Worm (Caenorhabditis elegans): ENCODE data around the gene crn-5.

The crn-5 gene

ce11 chrII:10580833-10581232 is 11.7 kb upstream of the crn-5 start, which contains the start of gene dap-3:
Gene dap-3, plus strand, starts transcription at chrII:10581133.
- no peak for TF ChIP-seq unc-62 (GFP tag; optimal IDR thresholded peaks at IDR 0.05)

ce11 chrII:10582318-10582717 is 10.2 kb upstream of the crn-5 start, which contains the start of gene mrps-22:
Gene mrps-22, plus strand, starts transcription at chrII:10582618.
- no peak for TF ChIP-seq unc-62 (GFP tag; optimal IDR thresholded peaks at IDR 0.05)

ce11 chrII:10584036-10584435 is 8.5 kb upstream of the crn-5 start, which contains the start of gene algn-9:
Gene algn-9, plus strand, starts transcription at chrII:10584336.
- TF ChIP-seq unc-62 (GFP tag; optimal IDR thresholded peaks at IDR 0.05), result no peak

- TF ChIP-seq unc-62 (GFP tag; optimal IDR thresholded peaks at IDR 0.05), result no peak
Observed at ce11 chrII:10587742-10588141, 4.8 kb upstream of the crn-5 start, which contains the start of gene crn-3. Gene crn-3, plus strand, starts transcription at chrII:10588042.

- TF ChIP-seq unc-62 (GFP tag; optimal IDR thresholded peaks at IDR 0.05), result no peak
Observed at ce11 chrII:10594312-10594711, 1.8 kb downstream of the crn-5 start.

ce11 chrII:10594758-10595157 is 2.2 kb downstream of the crn-5 start, which contains the start of gene C14A4.6:
Gene C14A4.6, minus strand, starts transcription at chrII:10594776.
- TF ChIP-seq unc-62 (GFP tag; optimal IDR thresholded peaks at IDR 0.05), result no peak

- TF ChIP-seq unc-62 (GFP tag; optimal IDR thresholded peaks at IDR 0.05), result no peak
Observed at ce11 chrII:10596462-10596861, 3.9 kb downstream of the crn-5 start, which contains the start of gene C14A4.7. Gene C14A4.7, minus strand, starts transcription at chrII:10596562.

ce11 chrII:10598039-10598438 is 5.5 kb downstream of the crn-5 start, which contains the start of gene C14A4.8:
Gene C14A4.8, minus strand, starts transcription at chrII:10598139.
- TF ChIP-seq unc-62 (GFP tag; optimal IDR thresholded peaks at IDR 0.05), result no peak

- no peak for TF ChIP-seq unc-62 (GFP tag; optimal IDR thresholded peaks at IDR 0.05)
Observed at ce11 chrII:10598970-10599369, 6.4 kb downstream of the crn-5 start, which contains the start of gene C14A4.9. Gene C14A4.9, plus strand, starts transcription at chrII:10599337.

ce11 chrII:10602184-10602583 is 9.6 kb downstream of the crn-5 start, which contains the start of gene srv-2:
Gene srv-2, minus strand, starts transcription at chrII:10602284.
- TF ChIP-seq unc-62 (GFP tag; optimal IDR thresholded peaks at IDR 0.05), result no peak

- no peak for TF ChIP-seq unc-62 (GFP tag; optimal IDR thresholded peaks at IDR 0.05)
Observed at ce11 chrII:10603560-10603959, 11.0 kb downstream of the crn-5 start.

- TF ChIP-seq unc-62 (GFP tag; optimal IDR thresholded peaks at IDR 0.05), result no peak
Observed at ce11 chrII:10605512-10605911, 13.0 kb downstream of the crn-5 start, which contains the start of gene taf-13. Gene taf-13, minus strand, starts transcription at chrII:10605612.

ce11 chrII:10607238-10607961 is 14.8 kb downstream of the crn-5 start, which contains the start of gene ccm-3:
Gene ccm-3, minus strand, starts transcription at chrII:10607275.
- TF ChIP-seq unc-62 (GFP tag; optimal IDR thresholded peaks at IDR 0.05), result no peak

ce11 chrII:10608821-10609220 is 16.3 kb downstream of the crn-5 start:
- no peak for TF ChIP-seq unc-62 (GFP tag; optimal IDR thresholded peaks at IDR 0.05)

- TF ChIP-seq unc-62 (GFP tag; optimal IDR thresholded peaks at IDR 0.05), result no peak
Observed at ce11 chrII:10612743-10613142, 20.2 kb downstream of the crn-5 start, which contains the start of gene C14A4.12. Gene C14A4.12, plus strand, starts transcription at chrII:10613043.

ce11 chrII:10618157-10618556 is 25.6 kb downstream of the crn-5 start, which contains the start of gene C14A4.13:
Gene C14A4.13, plus strand, starts transcription at chrII:10618457.
- no peak for TF ChIP-seq unc-62 (GFP tag; optimal IDR thresholded peaks at IDR 0.05)

- TF ChIP-seq unc-62 (GFP tag; optimal IDR thresholded peaks at IDR 0.05), result no peak
Observed at ce11 chrII:10621965-10622364, 29.4 kb downstream of the crn-5 start, which contains the start of gene cutl-9. Gene cutl-9, plus strand, starts transcription at chrII:10622265.
